Worm (Caenorhabditis elegans): ENCODE results near the gene F59B10.6.
"Not testable (repeated sequence)": the region's sequence is repeated elsewhere in the genome, so short reads cannot be mapped to it uniquely, and the experiment has no call there.

ce11 chrII:10493034-10493433 is 31.2 kb downstream of the F59B10.6 start, which contains the start of gene ZK666.8:
- not testable (repeated sequence) for TF ChIP-seq nfya-2 (GFP tag; IDR thresholded peaks at IDR 0.05); snpc-1.3 (tag; optimal IDR thresholded peaks at IDR 0.05; ENCODE audit: insufficient read depth); lin-35 (GFP tag; optimal IDR thresholded peaks at IDR 0.05); nhr-179 (tag; optimal IDR thresholded peaks at IDR 0.05); repo-1 (tag; optimal IDR thresholded peaks at IDR 0.05); unc-130 (GFP tag; optimal IDR thresholded peaks at IDR 0.05); nfya-1 (tag; optimal IDR thresholded peaks at IDR 0.05; ENCODE audit: borderline replicate concordance, insufficient read depth); F57C9.4 (tag; optimal IDR thresholded peaks at IDR 0.05); hrde-1 (tag; optimal IDR thresholded peaks at IDR 0.05; ENCODE audit: borderline replicate concordance); F49E8.2 (tag; optimal IDR thresholded peaks at IDR 0.05; ENCODE audit: insufficient read depth); madf-6 (GFP tag; IDR thresholded peaks at IDR 0.05)

Data from whole organism, young adult.